Worm (Caenorhabditis elegans): ENCODE measurements around the gene shc-3.

shc-3 gene

DNA sequence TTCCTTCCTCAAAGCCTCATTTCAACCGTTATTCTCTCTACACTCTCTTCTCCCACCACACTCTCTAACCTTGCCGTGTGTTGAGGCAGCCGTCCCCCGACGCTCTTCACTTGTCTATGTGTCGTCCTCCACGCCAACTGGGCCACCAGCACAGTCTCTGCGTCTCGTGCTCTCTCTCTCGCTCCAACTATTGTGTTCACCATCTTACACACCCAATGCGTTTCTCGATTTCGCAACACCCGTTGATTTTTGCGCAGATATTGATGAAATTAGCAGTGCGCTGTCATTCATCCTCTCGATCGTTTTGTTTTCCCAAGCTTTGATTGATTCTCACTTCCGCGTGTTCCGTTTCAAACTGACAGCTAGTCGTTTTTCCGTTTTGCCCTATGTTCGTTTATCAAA is 30.2 kb upstream of the shc-3 start:
- TF ChIP-seq syd-9 (tag; optimal IDR thresholded peaks at IDR 0.05) (peak; percentile 57), unc-55 (GFP tag; optimal IDR thresholded peaks at IDR 0.05) (peak; percentile 95), ceh-14 (tag; optimal IDR thresholded peaks at IDR 0.05) (no peak), eyg-1 (tag; optimal IDR thresholded peaks at IDR 0.05) (no peak), sox-2 (GFP tag; IDR thresholded peaks at IDR 0.05) (peak; percentile 26), hlh-13 (GFP tag; optimal IDR thresholded peaks at IDR 0.05) (no peak), dmd-4 (tag; optimal IDR thresholded peaks at IDR 0.05; ENCODE audit: borderline replicate concordance) (no peak), C38D4.7 (GFP tag; optimal IDR thresholded peaks at IDR 0.05) (no peak), che-1 (tag; optimal IDR thresholded peaks at IDR 0.05) (no peak), pros-1 (tag; optimal IDR thresholded peaks at IDR 0.05) (no peak), nhr-232 (tag; optimal IDR thresholded peaks at IDR 0.05) (no peak), lin-11 (tag; optimal IDR thresholded peaks at IDR 0.05) (no peak), fax-1 (tag; optimal IDR thresholded peaks at IDR 0.05) (no peak), ceh-2 (tag; optimal IDR thresholded peaks at IDR 0.05) (peak; percentile 39), nhr-11 (tag; optimal IDR thresholded peaks at IDR 0.05) (no peak), hlh-30 (tag; optimal IDR thresholded peaks at IDR 0.05; ENCODE audit: insufficient read depth) (peak; percentile 40), C08G9.2 (tag; optimal IDR thresholded peaks at IDR 0.05) (no peak), dve-1 (tag; optimal IDR thresholded peaks at IDR 0.05) (no peak), pat-9 (tag; optimal IDR thresholded peaks at IDR 0.05) (no peak), F13H6.1 (tag; optimal IDR thresholded peaks at IDR 0.05) (no peak), ceh-34 (tag; optimal IDR thresholded peaks at IDR 0.05) (peak; percentile 26), hlh-15 (tag; optimal IDR thresholded peaks at IDR 0.05) (no peak), pha-2 (tag; optimal IDR thresholded peaks at IDR 0.05) (no peak), unc-86 (tag; optimal IDR thresholded peaks at IDR 0.05) (no peak), madf-2 (tag; optimal IDR thresholded peaks at IDR 0.05) (no peak), Y22D7AL.16 (tag; optimal IDR thresholded peaks at IDR 0.05) (no peak), ceh-48 (tag; optimal IDR thresholded peaks at IDR 0.05) (no peak), nfya-1 (tag; optimal IDR thresholded peaks at IDR 0.05) (peak; percentile 72), sdc-2 (tag; optimal IDR thresholded peaks at IDR 0.05) (peak; percentile 85), pag-3 (tag; optimal IDR thresholded peaks at IDR 0.05; ENCODE audit: borderline replicate concordance) (no peak), elt-2 (tag; optimal IDR thresholded peaks at IDR 0.05) (no peak), npax-4 (tag; optimal IDR thresholded peaks at IDR 0.05) (no peak), pha-4 (tag; optimal IDR thresholded peaks at IDR 0.05) (no peak), ceh-45 (GFP tag; IDR thresholded peaks at IDR 0.05) (no peak), ama-1 (optimal IDR thresholded peaks at IDR 0.05) (no peak), gmeb-2 (tag; optimal IDR thresholded peaks at IDR 0.05) (no peak), sox-4 (tag; optimal IDR thresholded peaks at IDR 0.05) (no peak), ceh-6 (GFP tag; optimal IDR thresholded peaks at IDR 0.05) (no peak), ceh-30 (tag; optimal IDR thresholded peaks at IDR 0.05) (no peak), zip-5 (tag; optimal IDR thresholded peaks at IDR 0.05) (no peak), ztf-16 (tag; optimal IDR thresholded peaks at IDR 0.05) (no peak), fkh-6 (tag; optimal IDR thresholded peaks at IDR 0.05) (no peak), tbx-7 (tag; optimal IDR thresholded peaks at IDR 0.05) (no peak), elt-4 (tag; optimal IDR thresholded peaks at IDR 0.05) (no peak), odd-2 (tag; optimal IDR thresholded peaks at IDR 0.05) (no peak), ceh-19 (GFP tag; optimal IDR thresholded peaks at IDR 0.05) (peak; percentile 2), hlh-8 (tag; optimal IDR thresholded peaks at IDR 0.05) (peak; percentile 39), ets-4 (tag; optimal IDR thresholded peaks at IDR 0.05) (peak; percentile 10), K02D7.2 (tag; optimal IDR thresholded peaks at IDR 0.05) (no peak), K09A11.1 (tag; optimal IDR thresholded peaks at IDR 0.05; ENCODE audit: insufficient read depth) (no peak), hlh-6 (tag; optimal IDR thresholded peaks at IDR 0.05) (peak; percentile 0), ceh-9 (tag; optimal IDR thresholded peaks at IDR 0.05) (no peak), fkh-10 (GFP tag; optimal IDR thresholded peaks at IDR 0.05) (no peak), ceh-24 (tag; optimal IDR thresholded peaks at IDR 0.05) (no peak)
